Worm (Caenorhabditis elegans) whole organism, early embryonic: ENCODE measurements around the gene eel-1.

ENCODE experiments used
- B0310.2 ChIP-seq: sonication (generic microtip); optimal IDR thresholded peaks from 2 replicates; lab custom pipeline; 2016; ENCODE audit warnings: mild to moderate bottlenecking, missing genetic modification characterization, missing compliant biosample characterization
- F13C5.2 ChIP-seq: sonication (generic microtip); optimal IDR thresholded peaks from 2 replicates; lab custom pipeline; 2017; ENCODE audit warnings: mild to moderate bottlenecking, missing genetic modification characterization, inconsistent platforms, missing compliant biosample characterization
- aly-1 ChIP-seq: sonication (generic microtip); optimal IDR thresholded peaks from 2 replicates; lab custom pipeline; 2016; ENCODE audit warnings: missing genetic modification characterization, missing compliant biosample characterization
- ama-1 ChIP-seq: fragments of 150-350 bp; optimal IDR thresholded peaks from 2 replicates; lab custom pipeline; 2014
- ceh-13 ChIP-seq: fragments of 200-800 bp; sonication (Bioruptor generic); optimal IDR thresholded peaks from 2 replicates; lab custom pipeline; 2018; ENCODE audit warnings: mild to moderate bottlenecking, missing genetic modification characterization, missing compliant biosample characterization
- ceh-36 ChIP-seq: sonication (generic microtip); optimal IDR thresholded peaks from 2 replicates; lab custom pipeline; 2016; ENCODE audit warnings: missing genetic modification characterization, inconsistent platforms, missing compliant biosample characterization
- ets-7 ChIP-seq: sonication (generic microtip); optimal IDR thresholded peaks from 2 replicates; lab custom pipeline; 2016; ENCODE audit warnings: missing genotype, missing genetic modification characterization, missing compliant biosample characterization
- flt-1 ChIP-seq: fragments of 200-800 bp; sonication (Bioruptor generic); IDR thresholded peaks from 2 replicates; pipeline ENCODE4 v1.3.6; 2022; ENCODE audit warnings: missing genetic modification characterization, missing compliant biosample characterization
- hmbx-1 ChIP-seq: sonication (generic microtip); optimal IDR thresholded peaks from 2 replicates; lab custom pipeline; 2016; ENCODE audit warnings: mild to moderate bottlenecking, missing genetic modification characterization, missing compliant biosample characterization
- hmg-4 ChIP-seq: fragments of 200-800 bp; sonication (Bioruptor generic); optimal IDR thresholded peaks from 2 replicates; lab custom pipeline; 2018; ENCODE audit warnings: mild to moderate bottlenecking, missing genetic modification characterization, missing compliant biosample characterization
- hnd-1 ChIP-seq: sonication (generic microtip); optimal IDR thresholded peaks from 2 replicates; lab custom pipeline; 2016; ENCODE audit warnings: missing genetic modification characterization, missing compliant biosample characterization
- pes-1 ChIP-seq: fragments of 200-800 bp; sonication (Bioruptor generic); IDR thresholded peaks from 2 replicates; pipeline ENCODE4 v1.3.6; 2022; ENCODE audit warnings: missing genetic modification reagents, missing genetic modification characterization, missing compliant biosample characterization
- scrt-1 ChIP-seq: fragments of 200-800 bp; sonication (Bioruptor generic); IDR thresholded peaks from 2 replicates; pipeline ENCODE4 v1.3.6; 2022; ENCODE audit warnings: missing genetic modification characterization, missing compliant biosample characterization
- sea-1 ChIP-seq: fragments of 200-800 bp; sonication (Bioruptor generic); conservative IDR thresholded peaks from 2 replicates; pipeline ENCODE4 v1.3.6; 2022; ENCODE audit warnings: missing genetic modification characterization, missing compliant biosample characterization
- tbx-11 ChIP-seq: fragments of 200-800 bp; sonication (Bioruptor generic); IDR thresholded peaks from 2 replicates; pipeline ENCODE4 v1.3.6; 2022; ENCODE audit warnings: missing genetic modification characterization, missing compliant biosample characterization
- tbx-37 ChIP-seq: fragments of 200-800 bp; sonication (Bioruptor generic); conservative IDR thresholded peaks from 2 replicates; pipeline ENCODE4 v1.3.6; 2022; ENCODE audit warnings: missing genetic modification reagents, missing genetic modification characterization, missing compliant biosample characterization
- tra-4 ChIP-seq: sonication (generic microtip); optimal IDR thresholded peaks from 2 replicates; lab custom pipeline; 2017; ENCODE audit warnings: missing genetic modification characterization, missing compliant biosample characterization

Gene eel-1

DNA sequence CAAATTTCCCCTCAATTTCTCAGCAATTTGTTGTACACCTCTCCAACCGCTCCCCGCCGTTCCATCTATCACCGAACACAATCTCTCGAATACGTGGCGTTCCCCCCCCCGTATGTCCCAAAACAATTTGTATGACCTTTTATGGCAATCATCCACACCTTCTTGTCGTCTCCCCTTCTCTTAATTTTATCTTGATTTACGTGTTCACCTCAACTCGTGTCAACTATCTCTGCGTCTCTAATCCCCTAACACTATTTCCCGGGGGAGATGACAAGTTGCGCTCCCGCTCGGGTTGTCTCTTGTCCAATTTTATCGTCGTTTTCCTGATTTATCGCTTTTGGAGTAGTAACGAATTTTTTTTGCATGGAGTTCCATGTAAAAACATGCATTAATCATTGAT lies 35.3 kb downstream of the eel-1 start:
- no peak for TF ChIP-seq flt-1
- no peak for TF ChIP-seq hmbx-1 (tag; lab: Kevin White, UChicago)
- no peak for TF ChIP-seq sea-1
- no peak for TF ChIP-seq tbx-37 (GFP tag; lab: Robert Waterston, UW)
- peak; percentile 3 for TF ChIP-seq ceh-36

- TF ChIP-seq hnd-1 (tag; lab: Kevin White, UChicago) (no peak), F13C5.2 (tag; lab: Kevin White, UChicago) (no peak), ceh-36 (no peak), tbx-11 (GFP tag; lab: Robert Waterston, UW) (no peak), ama-1 (lab: Kevin White, UChicago) (no peak), B0310.2 (tag; lab: Kevin White, UChicago) (no peak), ets-7 (tag; lab: Kevin White, UChicago) (no peak), ceh-13 (GFP tag; lab: Kevin White, UChicago) (no peak), tbx-37 (GFP tag; lab: Robert Waterston, UW) (no peak), sea-1 (no peak), hmbx-1 (tag; lab: Kevin White, UChicago) (no peak), hmg-4 (GFP tag; lab: Kevin White, UChicago) (no peak), tra-4 (tag; lab: Kevin White, UChicago) (no peak)
These were observed 37.3 kb downstream of the eel-1 start, which contains the start of the genes Y54G2A.28 and vrp-1 for ce11 chrIV:3012374-3013142. Gene Y54G2A.28, minus strand, starts transcription at chrIV:3012421. Gene vrp-1, plus strand, starts transcription at chrIV:3012587.

DNA sequence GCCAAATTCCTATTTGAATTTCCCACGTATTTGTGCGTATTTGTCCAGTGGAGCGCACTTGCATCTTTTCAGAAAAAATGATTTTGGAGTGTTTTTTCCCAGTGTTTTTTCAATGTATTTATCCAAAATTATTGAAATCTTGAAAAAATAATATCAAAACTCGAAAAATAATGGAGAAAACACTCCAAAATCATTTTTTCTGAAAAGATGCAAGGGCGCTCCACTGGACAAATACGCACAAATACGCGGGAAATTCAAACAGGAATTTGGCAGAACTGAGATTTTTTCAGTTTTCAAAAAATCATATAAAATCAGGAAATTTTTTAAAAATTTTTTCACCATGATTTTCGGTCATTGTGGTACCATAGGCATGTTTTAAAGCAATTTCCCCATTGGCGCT lies 38.3 kb downstream of the eel-1 start:
- TF ChIP-seq tra-4 (tag; lab: Kevin White, UChicago) (no peak), hmbx-1 (tag; lab: Kevin White, UChicago) (no peak), ets-7 (tag; lab: Kevin White, UChicago) (no peak), ceh-36 (no peak), ama-1 (lab: Kevin White, UChicago) (no peak), flt-1 (no peak), B0310.2 (tag; lab: Kevin White, UChicago) (no peak), pes-1 (GFP tag; lab: Robert Waterston, UW) (no peak), tbx-11 (GFP tag; lab: Robert Waterston, UW) (no peak), hnd-1 (tag; lab: Kevin White, UChicago) (no peak), tbx-37 (GFP tag; lab: Robert Waterston, UW) (no peak), F13C5.2 (tag; lab: Kevin White, UChicago) (no peak), hmg-4 (GFP tag; lab: Kevin White, UChicago) (no peak), scrt-1 (GFP tag; lab: Robert Waterston, UW) (no peak), aly-1 (no peak)

ce11 chrIV:3008828-3009227 lies 41.1 kb downstream of the eel-1 start, which contains the start of gene Y54G2A.73:
Gene Y54G2A.73, minus strand, starts transcription at chrIV:3008892.
- TF ChIP-seq F13C5.2 (tag; lab: Kevin White, UChicago) = no peak
- TF ChIP-seq tbx-37 (GFP tag; lab: Robert Waterston, UW) = no peak
- no peak for TF ChIP-seq tra-4 (tag; lab: Kevin White, UChicago)
- TF ChIP-seq flt-1 = no peak
- no peak for TF ChIP-seq tbx-11 (GFP tag; lab: Robert Waterston, UW)
- no peak for TF ChIP-seq ceh-13 (GFP tag; lab: Kevin White, UChicago)
- no peak for TF ChIP-seq B0310.2 (tag; lab: Kevin White, UChicago)
- TF ChIP-seq sea-1 = no peak
- TF ChIP-seq hmg-4 (GFP tag; lab: Kevin White, UChicago) = no peak
- TF ChIP-seq hnd-1 (tag; lab: Kevin White, UChicago) = no peak
- TF ChIP-seq aly-1 = no peak

DNA sequence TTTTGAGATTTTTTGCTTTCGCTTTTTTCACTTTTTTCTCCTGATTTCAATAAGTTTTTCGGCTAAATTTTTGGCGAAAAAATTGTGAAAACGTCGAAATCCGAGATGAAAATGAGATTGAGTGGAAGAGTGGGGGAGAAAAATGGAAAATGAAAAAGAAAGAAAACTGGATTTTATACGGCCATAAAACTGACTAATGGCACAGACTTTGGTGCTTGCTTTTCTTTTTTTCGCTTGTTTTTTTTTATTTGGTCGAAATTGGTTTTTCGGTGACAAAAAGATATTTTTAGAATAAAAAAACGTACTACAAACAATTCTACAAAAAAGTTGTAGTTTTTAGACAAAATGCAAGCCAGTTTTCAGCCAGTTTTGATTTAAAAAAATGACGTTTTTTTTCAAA lies 47.1 kb downstream of the eel-1 start:
- TF ChIP-seq tbx-11 (GFP tag; lab: Robert Waterston, UW) (no peak), hmg-4 (GFP tag; lab: Kevin White, UChicago) (no peak), hmbx-1 (tag; lab: Kevin White, UChicago) (no peak)

DNA sequence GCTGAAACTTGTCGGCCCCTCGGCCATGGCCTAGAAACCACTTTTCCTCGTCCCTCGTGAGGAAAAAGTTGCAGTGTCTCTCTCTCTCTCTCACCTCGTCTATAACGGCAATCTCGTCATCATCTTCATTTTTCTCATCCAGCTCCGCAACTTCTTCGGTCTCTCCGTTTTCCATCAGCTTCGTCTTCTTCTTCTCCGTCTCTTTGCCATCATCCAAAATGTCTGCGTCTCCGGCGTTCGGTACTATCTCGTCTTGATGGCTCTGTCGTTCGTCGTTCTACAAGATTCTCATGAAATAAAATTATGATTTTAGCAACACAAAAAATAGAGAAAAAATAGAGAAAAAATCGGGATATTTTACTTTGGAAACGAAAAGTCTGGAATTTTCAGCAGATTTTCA lies 48.4 kb downstream of the eel-1 start:
- TF ChIP-seq F13C5.2 (tag; lab: Kevin White, UChicago) = no peak
- TF ChIP-seq tra-4 (tag; lab: Kevin White, UChicago) = no peak
- TF ChIP-seq pes-1 (GFP tag; lab: Robert Waterston, UW) = no peak
- no peak for TF ChIP-seq sea-1
- no peak for TF ChIP-seq aly-1
- no peak for TF ChIP-seq scrt-1 (GFP tag; lab: Robert Waterston, UW)
- TF ChIP-seq B0310.2 (tag; lab: Kevin White, UChicago) = no peak
- TF ChIP-seq flt-1 = no peak

DNA sequence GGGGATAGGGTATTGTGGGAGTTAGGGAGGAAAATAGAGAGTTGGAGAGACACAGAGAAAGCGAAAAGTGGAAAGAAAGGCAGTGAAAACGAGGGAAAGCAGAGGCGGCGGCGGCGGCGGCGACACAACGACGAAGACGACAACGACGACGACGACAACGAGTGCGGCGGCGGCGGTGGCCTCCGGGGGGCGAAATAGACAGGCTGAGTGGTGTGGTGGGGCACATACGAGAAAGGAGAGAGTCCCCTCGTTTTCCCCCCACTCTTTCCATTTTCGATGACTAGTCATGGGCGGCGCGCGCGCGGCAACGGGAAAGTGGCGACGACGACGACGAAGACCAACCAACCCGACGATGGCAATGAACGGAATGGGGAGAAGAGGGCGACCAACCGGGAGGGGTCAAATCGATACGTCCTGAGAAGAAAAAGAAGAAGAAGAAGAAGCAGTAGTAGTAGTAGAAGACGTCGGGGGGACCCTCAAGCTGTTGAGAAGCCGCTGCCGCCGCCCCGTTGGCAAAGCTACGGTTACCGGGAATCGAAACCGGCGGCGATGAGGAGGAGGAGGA lies 51.2 kb downstream of the eel-1 start:
- peak; percentile 39 for TF ChIP-seq hmg-4 (GFP tag; lab: Kevin White, UChicago)
- TF ChIP-seq flt-1 = no peak
- no peak for TF ChIP-seq tbx-37 (GFP tag; lab: Robert Waterston, UW)
- no peak for TF ChIP-seq hmbx-1 (tag; lab: Kevin White, UChicago)
- TF ChIP-seq pes-1 (GFP tag; lab: Robert Waterston, UW) = no peak
- peak; percentile 67 for TF ChIP-seq aly-1
- TF ChIP-seq ets-7 (tag; lab: Kevin White, UChicago) = no peak
- TF ChIP-seq ceh-36 = no peak
- no peak for TF ChIP-seq tbx-11 (GFP tag; lab: Robert Waterston, UW)
- TF ChIP-seq hnd-1 (tag; lab: Kevin White, UChicago) = no peak
- no peak for TF ChIP-seq scrt-1 (GFP tag; lab: Robert Waterston, UW)
- peak; percentile 16 for TF ChIP-seq F13C5.2 (tag; lab: Kevin White, UChicago)
- no peak for TF ChIP-seq ama-1 (lab: Kevin White, UChicago)
